Worm (Caenorhabditis elegans) whole organism, mixed stage, embryonic: ENCODE measurements around the gene F13E9.11.

Source experiments
- M03D4.4 ChIP-seq: sonication (generic microtip); optimal IDR thresholded peaks from 2 replicates; lab custom pipeline; 2017; ENCODE audit warnings: mild to moderate bottlenecking, missing genetic modification characterization, missing compliant biosample characterization
- blmp-1 ChIP-seq: fragments of 150-350 bp; optimal IDR thresholded peaks from 2 replicates; lab custom pipeline; 2014; ENCODE audit warnings: missing biosample characterization, missing genetic modification characterization
- ceh-39 ChIP-seq: fragments of 150-350 bp; optimal IDR thresholded peaks from 2 replicates; lab custom pipeline; 2014; ENCODE audit warnings: missing biosample characterization, missing genetic modification characterization
- ceh-43 ChIP-seq: fragments of 200-800 bp; sonication (Bioruptor generic); optimal IDR thresholded peaks from 2 replicates; lab custom pipeline; 2018; ENCODE audit warnings: mild to moderate bottlenecking, missing genetic modification characterization, moderate library complexity, missing compliant biosample characterization
- ceh-83 ChIP-seq: fragments of 200-800 bp; sonication (Bioruptor generic); optimal IDR thresholded peaks from 2 replicates; lab custom pipeline; 2018; ENCODE audit warnings: mild to moderate bottlenecking, missing genetic modification characterization, missing compliant biosample characterization
- ces-1 ChIP-seq: fragments of 150-350 bp; optimal IDR thresholded peaks from 2 replicates; lab custom pipeline; 2014; ENCODE audit warnings: missing biosample characterization, missing genetic modification reagents, missing genetic modification characterization
- cnd-1 ChIP-seq: fragments of 200-800 bp; sonication (Bioruptor generic); optimal IDR thresholded peaks from 2 replicates; lab custom pipeline; 2018; ENCODE audit warnings: mild to moderate bottlenecking, missing genetic modification characterization, missing compliant biosample characterization
- drap-1 ChIP-seq: fragments of 200-800 bp; sonication (Bioruptor generic); optimal IDR thresholded peaks from 3 replicates; lab custom pipeline; 2018; ENCODE audit warnings: mild to moderate bottlenecking, missing genetic modification characterization, missing compliant biosample characterization
- elt-1 ChIP-seq: sonication (generic microtip); optimal IDR thresholded peaks from 2 replicates; lab custom pipeline; 2017; ENCODE audit warnings: missing genetic modification characterization, mild to moderate bottlenecking, missing compliant biosample characterization, antibody characterized with exemption, moderate library complexity, borderline replicate concordance; ENCODE audit not compliant: insufficient read depth
- elt-3 ChIP-seq: fragments of 150-350 bp; optimal IDR thresholded peaks from 2 replicates; lab custom pipeline; 2014; ENCODE audit warnings: missing biosample characterization, missing genetic modification characterization
- flh-1 ChIP-seq: fragments of 200-800 bp; sonication (Bioruptor generic); optimal IDR thresholded peaks from 2 replicates; lab custom pipeline; 2018; ENCODE audit warnings: mild to moderate bottlenecking, missing genetic modification characterization, moderate library complexity, missing compliant biosample characterization
- ham-2 ChIP-seq: fragments of 200-800 bp; sonication (Bioruptor generic); optimal IDR thresholded peaks from 2 replicates; lab custom pipeline; 2018; ENCODE audit warnings: mild to moderate bottlenecking, missing genetic modification characterization, missing compliant biosample characterization
- hlh-1 ChIP-seq: fragments of 150-350 bp; optimal IDR thresholded peaks from 2 replicates; lab custom pipeline; 2014; ENCODE audit warnings: missing biosample characterization, missing genetic modification reagents, missing genetic modification characterization
- lin-13 ChIP-seq: fragments of 150-350 bp; optimal IDR thresholded peaks from 2 replicates; lab custom pipeline; 2014; ENCODE audit warnings: missing biosample characterization, missing genetic modification characterization
- lin-32 ChIP-seq: fragments of 200-800 bp; sonication (Bioruptor generic); optimal IDR thresholded peaks from 2 replicates; lab custom pipeline; 2018; ENCODE audit warnings: mild to moderate bottlenecking, missing genetic modification characterization, missing compliant biosample characterization
- lsy-2 ChIP-seq: fragments of 150-350 bp; optimal IDR thresholded peaks from 2 replicates; lab custom pipeline; 2014; ENCODE audit warnings: missing biosample characterization, missing genetic modification characterization
- mab-5 ChIP-seq: fragments of 150-350 bp; optimal IDR thresholded peaks from 2 replicates; lab custom pipeline; 2014; ENCODE audit warnings: missing biosample characterization, missing genetic modification characterization
- mep-1 ChIP-seq: fragments of 150-350 bp; optimal IDR thresholded peaks from 2 replicates; lab custom pipeline; 2017; ENCODE audit warnings: missing biosample characterization, missing genetic modification reagents, missing genetic modification characterization, inconsistent platforms
- mls-2 ChIP-seq: sonication (generic microtip); optimal IDR thresholded peaks from 2 replicates; lab custom pipeline; 2016; ENCODE audit warnings: mild to moderate bottlenecking, missing genetic modification characterization, moderate library complexity, missing compliant biosample characterization
- nhr-2 ChIP-seq: fragments of 150-350 bp; optimal IDR thresholded peaks from 2 replicates; lab custom pipeline; 2014; ENCODE audit warnings: missing biosample characterization, missing genetic modification characterization
- nhr-237 ChIP-seq: fragments of 150-350 bp; optimal IDR thresholded peaks from 2 replicates; lab custom pipeline; 2014; ENCODE audit warnings: missing biosample characterization, missing genetic modification characterization
- nhr-28 ChIP-seq: fragments of 150-350 bp; optimal IDR thresholded peaks from 2 replicates; lab custom pipeline; 2014; ENCODE audit warnings: missing biosample characterization, missing genetic modification characterization
- sptf-1 ChIP-seq: sonication (generic microtip); optimal IDR thresholded peaks from 2 replicates; lab custom pipeline; 2017; ENCODE audit warnings: mild to moderate bottlenecking, missing genetic modification characterization, moderate library complexity, missing compliant biosample characterization
- tbx-8 ChIP-seq: fragments of 200-800 bp; sonication (Bioruptor generic); optimal IDR thresholded peaks from 2 replicates; lab custom pipeline; 2018; ENCODE audit warnings: mild to moderate bottlenecking, missing genetic modification characterization, moderate library complexity, missing compliant biosample characterization
- unc-120 ChIP-seq: sonication (generic microtip); optimal IDR thresholded peaks from 2 replicates; lab custom pipeline; 2017; ENCODE audit warnings: missing genetic modification characterization, missing compliant biosample characterization; ENCODE audit not compliant: poor library complexity, severe bottlenecking
- unc-39 ChIP-seq: fragments of 150-350 bp; optimal IDR thresholded peaks from 2 replicates; lab custom pipeline; 2014; ENCODE audit warnings: missing biosample characterization, missing genetic modification characterization
- unc-62 ChIP-seq: fragments of 150-350 bp; optimal IDR thresholded peaks from 2 replicates; lab custom pipeline; 2014; ENCODE audit warnings: missing biosample characterization, missing genetic modification reagents, missing genetic modification characterization
- zip-8 ChIP-seq: fragments of 150-350 bp; optimal IDR thresholded peaks from 2 replicates; lab custom pipeline; 2014; ENCODE audit warnings: missing biosample characterization, missing genetic modification characterization
- ztf-11 ChIP-seq: fragments of 150-350 bp; optimal IDR thresholded peaks from 2 replicates; lab custom pipeline; 2014; ENCODE audit warnings: missing biosample characterization, missing genetic modification characterization

F13E9.11 gene

ce11 chrIV:10868629-10869251 is at the start of gene F13E9.11:
Gene F13E9.11, minus strand, starts transcription at chrIV:10869135.
- TF ChIP-seq hlh-1 (tag; lab: Kevin White, UChicago) (no peak), mep-1 (tag; lab: Kevin White, UChicago) (peak; percentile 43), ztf-11 (tag; lab: Kevin White, UChicago) (peak; percentile 7), cnd-1 (tag; lab: Kevin White, UChicago) (peak; percentile 71), unc-120 (tag; lab: Kevin White, UChicago) (no peak), nhr-28 (tag; lab: Kevin White, UChicago) (no peak), ces-1 (GFP tag; lab: Kevin White, UChicago) (peak; percentile 37)

DNA sequence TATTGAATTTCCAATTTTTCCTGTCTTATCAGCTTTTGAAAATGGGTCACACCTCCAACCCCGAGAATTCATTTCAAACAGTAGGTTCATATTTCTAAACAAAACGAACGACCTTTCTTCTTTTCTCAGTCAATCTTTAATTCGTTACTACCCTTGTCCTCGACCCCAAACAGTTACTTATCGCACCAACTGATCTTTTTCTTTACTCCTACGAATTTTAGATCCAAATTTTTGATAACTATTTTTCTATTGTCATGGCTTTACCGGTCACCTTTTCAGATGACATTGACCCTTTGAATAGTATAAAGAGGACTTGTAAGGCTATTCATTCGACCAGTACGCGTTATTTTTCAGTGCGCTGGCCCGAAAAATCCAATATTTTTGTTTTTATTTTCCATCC is 47.2 kb upstream of the F13E9.11 start:
- TF ChIP-seq sptf-1 (tag; lab: Kevin White, UChicago) = no peak
- TF ChIP-seq nhr-237 (tag; lab: Kevin White, UChicago) = no peak
- no peak for TF ChIP-seq mab-5 (tag; lab: Kevin White, UChicago)
- no peak for TF ChIP-seq lin-32 (GFP tag; lab: Kevin White, UChicago)
- no peak for TF ChIP-seq ceh-39 (tag; lab: Kevin White, UChicago)
- no peak for TF ChIP-seq cnd-1 (tag; lab: Kevin White, UChicago)

- TF ChIP-seq blmp-1 (tag; lab: Kevin White, UChicago) (no peak), lsy-2 (tag; lab: Kevin White, UChicago) (no peak), ces-1 (GFP tag; lab: Kevin White, UChicago) (no peak)
Measured at ce11 chrIV:10915388-10915787, 46.5 kb upstream of the F13E9.11 start, which contains the start of gene ZK593.3. Gene ZK593.3, plus strand, starts transcription at chrIV:10915688.

- no peak for TF ChIP-seq mep-1 (tag; lab: Kevin White, UChicago)
- no peak for TF ChIP-seq ztf-11 (tag; lab: Kevin White, UChicago)
- TF ChIP-seq flh-1 (GFP tag; lab: Kevin White, UChicago) = no peak
- TF ChIP-seq elt-3 (tag; lab: Kevin White, UChicago) = no peak
- no peak for TF ChIP-seq tbx-8 (GFP tag; lab: Kevin White, UChicago)
- TF ChIP-seq blmp-1 (tag; lab: Kevin White, UChicago) = no peak
- TF ChIP-seq nhr-28 (tag; lab: Kevin White, UChicago) = no peak
- TF ChIP-seq lin-32 (GFP tag; lab: Kevin White, UChicago) = no peak
- no peak for TF ChIP-seq nhr-2 (tag; lab: Kevin White, UChicago)
- TF ChIP-seq elt-1 (tag; lab: Kevin White, UChicago) = no peak
- no peak for TF ChIP-seq ceh-39 (tag; lab: Kevin White, UChicago)
- no peak for TF ChIP-seq lsy-2 (tag; lab: Kevin White, UChicago)
- no peak for TF ChIP-seq unc-120 (tag; lab: Kevin White, UChicago)
Measured at ce11 chrIV:10913081-10913480, 44.1 kb upstream of the F13E9.11 start, which contains the start of gene ZK593.2. Gene ZK593.2, plus strand, starts transcription at chrIV:10913381.

DNA sequence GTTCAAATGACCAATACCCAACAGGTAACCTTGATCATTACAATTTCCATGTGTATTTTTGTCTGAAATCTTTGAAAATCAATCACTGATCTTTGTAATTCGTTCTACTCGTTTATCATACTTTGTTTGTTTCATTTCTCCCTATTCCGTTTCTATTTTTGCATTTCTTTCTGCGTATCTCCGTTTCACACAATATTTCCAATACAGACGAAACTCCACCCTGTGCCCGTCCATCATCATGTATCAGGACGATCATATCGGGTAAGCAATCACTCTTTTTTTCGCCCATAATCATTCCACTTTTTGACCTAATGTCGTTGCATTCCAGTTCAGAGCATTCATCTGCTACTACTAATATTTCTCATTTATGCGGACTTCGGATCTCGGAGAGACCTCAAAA is 40.8 kb upstream of the F13E9.11 start, which contains the start of gene pyk-2:
pyk-2 (plus strand) TSS at position 206 of the 400 bp plus-strand sequence.
- TF ChIP-seq M03D4.4 (tag; lab: Kevin White, UChicago) = no peak

DNA sequence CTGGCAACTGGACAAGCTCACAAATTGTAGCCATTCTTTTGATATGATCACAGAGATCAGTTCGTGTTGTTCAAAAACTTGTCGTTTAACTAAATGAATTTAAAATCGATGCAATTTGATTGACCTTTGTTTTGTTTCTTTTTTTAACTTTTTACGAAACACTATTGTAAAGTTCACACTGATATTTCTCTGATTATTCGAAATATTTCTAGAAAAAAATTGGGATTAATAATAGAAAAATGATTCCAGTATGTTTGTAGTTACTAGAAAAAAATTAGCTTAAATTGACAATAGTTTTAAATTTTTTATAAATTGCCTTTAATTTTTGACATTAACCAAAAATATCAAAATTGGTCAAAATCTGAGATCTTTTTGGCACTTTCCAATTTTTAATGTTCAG is 40.3 kb upstream of the F13E9.11 start, which contains the start of gene ZK596.2:
ZK596.2 (minus strand) TSS at position 101 of the 400 bp plus-strand sequence.
- TF ChIP-seq elt-3 (tag; lab: Kevin White, UChicago) (no peak), ceh-39 (tag; lab: Kevin White, UChicago) (no peak), lsy-2 (tag; lab: Kevin White, UChicago) (no peak), ceh-83 (GFP tag; lab: Kevin White, UChicago) (no peak), unc-39 (no peak), lin-13 (tag; lab: Kevin White, UChicago) (no peak), mls-2 (tag; lab: Kevin White, UChicago) (no peak), cnd-1 (tag; lab: Kevin White, UChicago) (no peak), drap-1 (GFP tag; lab: Kevin White, UChicago) (no peak), ham-2 (no peak), zip-8 (tag; lab: Kevin White, UChicago) (no peak), unc-62 (no peak), nhr-237 (tag; lab: Kevin White, UChicago) (no peak), lin-32 (GFP tag; lab: Kevin White, UChicago) (no peak), mab-5 (tag; lab: Kevin White, UChicago) (no peak), hlh-1 (tag; lab: Kevin White, UChicago) (no peak), ceh-43 (GFP tag; lab: Kevin White, UChicago) (no peak), nhr-28 (tag; lab: Kevin White, UChicago) (no peak), mep-1 (tag; lab: Kevin White, UChicago) (no peak), ztf-11 (tag; lab: Kevin White, UChicago) (no peak)
